Fruit fly (Drosophila melanogaster): ENCODE results near the gene Pgant5.

DNA sequence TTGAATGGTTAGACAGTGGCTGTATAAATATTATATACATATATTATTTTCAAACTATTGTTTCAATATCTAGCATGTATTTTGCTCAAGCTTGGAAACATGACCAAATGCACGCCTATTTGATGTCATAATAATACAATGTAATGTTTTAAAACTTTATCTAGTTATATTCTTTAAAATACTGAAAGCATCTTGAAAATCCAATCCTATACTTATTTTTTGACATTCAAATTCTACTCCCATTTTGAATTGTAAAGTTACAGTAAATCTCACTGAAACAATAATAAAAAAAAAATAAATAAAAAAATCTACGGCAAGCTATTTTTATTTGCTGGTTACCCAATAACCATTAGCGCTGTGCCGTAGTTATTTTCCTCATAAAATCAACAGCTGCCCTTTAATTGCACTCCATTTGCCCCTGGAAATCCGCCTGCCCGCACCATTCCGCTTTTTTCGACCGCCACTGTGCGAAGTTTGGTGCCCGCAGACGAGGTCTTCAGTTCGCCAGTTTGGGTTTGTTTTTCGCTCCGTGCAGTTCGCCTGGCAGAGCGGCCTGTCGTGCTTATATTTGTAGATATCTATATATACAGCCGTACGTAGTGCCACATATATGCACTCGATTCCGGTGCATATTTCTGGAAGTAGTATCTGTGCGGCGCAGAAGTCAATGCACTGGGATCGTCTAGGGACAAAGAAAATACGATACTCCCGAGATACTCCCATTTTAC, 48.3 kb downstream of the Pgant5 start:
- no peak for TF ChIP-seq CG8478 (optimal IDR thresholded peaks at IDR 0.05)
- no peak for TF ChIP-seq CTCF (optimal IDR thresholded peaks at IDR 0.05)
